Worm (Caenorhabditis elegans): Measurements from ENCODE around the gene wrk-1.
"Not testable (repeated sequence)": the region's sequence is repeated elsewhere in the genome, so short reads cannot be mapped to it uniquely, and the experiment has no call there.

The wrk-1 gene

ce11 chrX:8410754-8411153 is 18.4 kb upstream of the wrk-1 start, which contains the start of gene F08F1.9:
F08F1.9 (minus strand) TSS chrX:8410854.
- not testable (repeated sequence) for TF ChIP-seq unc-62 (GFP tag; optimal IDR thresholded peaks at IDR 0.05)

ce11 chrX:8408267-8408666 is 15.9 kb upstream of the wrk-1 start, which contains the start of gene sulp-3:
sulp-3 (minus strand) TSS chrX:8408367.
- no peak for TF ChIP-seq unc-62 (GFP tag; optimal IDR thresholded peaks at IDR 0.05)

- no peak for TF ChIP-seq unc-62 (GFP tag; optimal IDR thresholded peaks at IDR 0.05)
These were observed 14.4 kb upstream of the wrk-1 start for ce11 chrX:8406815-8407214.

ce11 chrX:8404308-8405085 is 12.1 kb upstream of the wrk-1 start:
- TF ChIP-seq unc-62 (GFP tag; optimal IDR thresholded peaks at IDR 0.05): no peak

ce11 chrX:8394279-8394678 is 1.9 kb upstream of the wrk-1 start:
- no peak for TF ChIP-seq unc-62 (GFP tag; optimal IDR thresholded peaks at IDR 0.05)

- TF ChIP-seq unc-62 (GFP tag; optimal IDR thresholded peaks at IDR 0.05): no peak
These were observed 884 bp downstream of the wrk-1 start for ce11 chrX:8391505-8391904.

- TF ChIP-seq unc-62 (GFP tag; optimal IDR thresholded peaks at IDR 0.05): no peak
These were observed 1.9 kb downstream of the wrk-1 start for ce11 chrX:8390508-8390907.

ce11 chrX:8386068-8386851 is 6.1 kb downstream of the wrk-1 start:
- no peak for TF ChIP-seq unc-62 (GFP tag; optimal IDR thresholded peaks at IDR 0.05)

- no peak for TF ChIP-seq unc-62 (GFP tag; optimal IDR thresholded peaks at IDR 0.05)
These were observed 7.7 kb downstream of the wrk-1 start, which contains the start of gene F41D9.2 for ce11 chrX:8384642-8385181. F41D9.2 (minus strand) TSS chrX:8384945.

ce11 chrX:8381651-8382050 is 10.7 kb downstream of the wrk-1 start:
- no peak for TF ChIP-seq unc-62 (GFP tag; optimal IDR thresholded peaks at IDR 0.05)

ce11 chrX:8378312-8378711 is 14.1 kb downstream of the wrk-1 start, which contains the start of gene tbc-18:
tbc-18 (plus strand) TSS chrX:8378557.
- TF ChIP-seq unc-62 (GFP tag; optimal IDR thresholded peaks at IDR 0.05): no peak

- no peak for TF ChIP-seq unc-62 (GFP tag; optimal IDR thresholded peaks at IDR 0.05)
These were observed 20.5 kb downstream of the wrk-1 start, which contains the start of gene nep-15 for ce11 chrX:8371906-8372305. nep-15 (plus strand) TSS chrX:8372206.

- no peak for TF ChIP-seq unc-62 (GFP tag; optimal IDR thresholded peaks at IDR 0.05)
These were observed 24.2 kb downstream of the wrk-1 start for ce11 chrX:8368210-8368609.

- TF ChIP-seq unc-62 (GFP tag; optimal IDR thresholded peaks at IDR 0.05): no peak
These were observed 24.8 kb downstream of the wrk-1 start, which contains the start of gene F40B5.2 for ce11 chrX:8367553-8367952. F40B5.2 (plus strand) TSS chrX:8367853.

- no peak for TF ChIP-seq unc-62 (GFP tag; optimal IDR thresholded peaks at IDR 0.05)
These were observed 30.0 kb downstream of the wrk-1 start for ce11 chrX:8362379-8362778.

- TF ChIP-seq unc-62 (GFP tag; optimal IDR thresholded peaks at IDR 0.05): no peak
These were observed 36.1 kb downstream of the wrk-1 start for ce11 chrX:8356305-8356704.

Data from whole organism, dauer.